Worm (Caenorhabditis elegans): ENCODE data around the gene ZK1307.9.

ce11 chrII:9690067-9690632 lies 40.9 kb downstream of the ZK1307.9 start:
- TF ChIP-seq nhr-76 (tag; optimal IDR thresholded peaks at IDR 0.05) (no peak), ctbp-1 (GFP tag; IDR thresholded peaks at IDR 0.05) (peak; percentile 64)
